Fruit fly (Drosophila melanogaster) whole organism, embryonic: ENCODE results near the gene cl.
A peak's percentile ranks its signal among the peaks of the same experiment; 100 is the strongest.

Experiments
- Aef1 ChIP-seq: fragments of 200-800 bp; sonication (Bioruptor generic); IDR thresholded peaks from 3 replicates; pipeline ENCODE4 v1.3.6; 2022; ENCODE audit warnings: missing biosample characterization, missing genetic modification characterization
- B-H1 ChIP-seq: fragments of 200-800 bp; sonication (Bioruptor generic); IDR thresholded peaks from 3 replicates; pipeline ENCODE4 v1.3.6; 2022; ENCODE audit warnings: missing biosample characterization, missing genetic modification characterization
- B-H2 ChIP-seq: fragments of 200-800 bp; sonication (Bioruptor generic); optimal IDR thresholded peaks from 2 replicates; lab custom pipeline; 2018; ENCODE audit warnings: missing biosample characterization, mild to moderate bottlenecking, missing genetic modification characterization
- BEAF-32 ChIP-seq: fragments of 200-800 bp; sonication (Bioruptor generic); optimal IDR thresholded peaks from 3 replicates; lab custom pipeline; 2017; ENCODE audit warnings: missing biosample characterization, missing genetic modification characterization, mild to moderate bottlenecking, moderate library complexity, missing genetic modification reagents
- Bgb ChIP-seq: fragments of 200-800 bp; sonication (Bioruptor generic); IDR thresholded peaks from 2 replicates; pipeline ENCODE4 v1.3.6; 2022; ENCODE audit warnings: missing biosample characterization, missing genetic modification characterization; ENCODE audit not compliant: partially characterized antibody
- Blimp-1 ChIP-seq: fragments of 200-800 bp; sonication (Bioruptor generic); optimal IDR thresholded peaks from 3 replicates; lab custom pipeline; 2018; ENCODE audit warnings: missing biosample characterization, missing genetic modification characterization, mild to moderate bottlenecking, moderate library complexity, missing genetic modification reagents
- CG12071 ChIP-seq: fragments of 200-800 bp; sonication (Bioruptor generic); optimal IDR thresholded peaks from 3 replicates; lab custom pipeline; 2018; ENCODE audit warnings: missing biosample characterization, mild to moderate bottlenecking, missing genetic modification characterization
- CG13287 ChIP-seq: fragments of 200-800 bp; sonication (Bioruptor generic); IDR thresholded peaks from 2 replicates; pipeline ENCODE4 v1.3.6; 2022; ENCODE audit warnings: missing biosample characterization, missing genetic modification characterization; ENCODE audit not compliant: partially characterized antibody
- CG13424 ChIP-seq: fragments of 200-800 bp; sonication (Bioruptor generic); optimal IDR thresholded peaks from 2 replicates; lab custom pipeline; 2019; ENCODE audit warnings: missing biosample characterization, mild to moderate bottlenecking, missing genetic modification characterization, moderate library complexity
- CG13624 ChIP-seq: fragments of 200-800 bp; sonication (Bioruptor generic); optimal IDR thresholded peaks from 2 replicates; lab custom pipeline; 2016; ENCODE audit warnings: missing biosample characterization, missing genetic modification characterization
- CG17568 ChIP-seq: fragments of 200-800 bp; sonication (Bioruptor generic); optimal IDR thresholded peaks from 2 replicates; lab custom pipeline; 2018; ENCODE audit warnings: missing biosample characterization, mild to moderate bottlenecking, missing genetic modification characterization, moderate library complexity
- CG2712 ChIP-seq: fragments of 200-800 bp; optimal IDR thresholded peaks from 3 replicates; lab custom pipeline; 2019; ENCODE audit warnings: missing biosample characterization, mild to moderate bottlenecking, missing genetic modification characterization, moderate library complexity
- CG34422 ChIP-seq: fragments of 200-800 bp; sonication (Bioruptor generic); IDR thresholded peaks from 3 replicates; pipeline ENCODE4 v1.3.6; 2022; ENCODE audit warnings: missing biosample characterization, missing genetic modification characterization
- CG4730 ChIP-seq: fragments of 200-800 bp; sonication (Bioruptor generic); IDR thresholded peaks from 2 replicates; pipeline ENCODE4 v1.3.6; 2022; ENCODE audit warnings: missing biosample characterization, missing genetic modification characterization
- CG5953 ChIP-seq: fragments of 200-800 bp; sonication (Bioruptor generic); IDR thresholded peaks from 2 replicates; pipeline ENCODE4 v1.3.6; 2022; ENCODE audit warnings: missing biosample characterization, missing genetic modification characterization
- CG8359 ChIP-seq: fragments of 200-800 bp; sonication (Bioruptor generic); optimal IDR thresholded peaks from 2 replicates; lab custom pipeline; 2017; ENCODE audit warnings: missing biosample characterization, mild to moderate bottlenecking, missing genetic modification characterization, borderline replicate concordance
- CG9215 ChIP-seq: fragments of 200-800 bp; sonication (Bioruptor generic); IDR thresholded peaks from 2 replicates; pipeline ENCODE4 v1.3.6; 2022; ENCODE audit warnings: missing biosample characterization, missing genetic modification characterization
- CG9817 ChIP-seq: fragments of 200-800 bp; sonication (Bioruptor generic); optimal IDR thresholded peaks from 2 replicates; lab custom pipeline; 2018; ENCODE audit warnings: missing biosample characterization, mild to moderate bottlenecking, missing genetic modification characterization, moderate library complexity
- Camta ChIP-seq: fragments of 200-800 bp; sonication (Bioruptor generic); optimal IDR thresholded peaks from 2 replicates; lab custom pipeline; 2016; ENCODE audit warnings: missing biosample characterization, missing genetic modification characterization
- D ChIP-seq, 2 experiments: fragments of 200-800 bp in 1 of 2; fragments of >200 bp in 1 of 2; sonication (Bioruptor generic) in 1 of 2; optimal IDR thresholded peaks; 2 replicates in 1 of 2; 3 replicates in 1 of 2; lab custom pipeline; 2017; ENCODE audit warnings: mild to moderate bottlenecking in 1 of 2, missing biosample characterization in 1 of 2, missing genetic modification characterization in 1 of 2, missing genetic modification reagents in 1 of 2
- E2f2 ChIP-seq: fragments of 200-800 bp; sonication (Bioruptor generic); IDR thresholded peaks from 2 replicates; pipeline ENCODE4 v1.3.6; 2022; ENCODE audit warnings: missing biosample characterization, missing genetic modification characterization
- Gsc ChIP-seq: fragments of 200-800 bp; sonication (Bioruptor generic); IDR thresholded peaks from 2 replicates; pipeline ENCODE4 v1.3.6; 2022; ENCODE audit warnings: missing biosample characterization, missing genetic modification characterization
- Gug ChIP-seq: fragments of 200-800 bp; sonication (Bioruptor generic); IDR thresholded peaks from 4 replicates; pipeline ENCODE4 v1.3.6; 2022; ENCODE audit warnings: missing biosample characterization, missing genetic modification characterization
- HmgZ ChIP-seq: fragments of 200-800 bp; sonication (Bioruptor generic); optimal IDR thresholded peaks from 2 replicates; lab custom pipeline; 2018; ENCODE audit warnings: missing biosample characterization, mild to moderate bottlenecking, missing genetic modification characterization
- Hr51 ChIP-seq, 2 experiments: fragments of 200-800 bp; sonication (Bioruptor generic); optimal IDR thresholded peaks; 2 replicates in 1 of 2; 3 replicates in 1 of 2; lab custom pipeline; 2016 to 2018; ENCODE audit warnings: missing biosample characterization in 2 of 2, missing genetic modification characterization in 2 of 2, mild to moderate bottlenecking in 1 of 2, moderate library complexity in 1 of 2
- Hr78 ChIP-seq, 2 experiments: fragments of 200-800 bp in 1 of 2; fragments of >200 bp in 1 of 2; sonication (Bioruptor generic) in 1 of 2; optimal IDR thresholded peaks; 2 replicates each; lab custom pipeline; 2017 to 2019; ENCODE audit warnings: missing biosample characterization in 2 of 2, missing genetic modification characterization in 2 of 2, mild to moderate bottlenecking in 1 of 2, moderate library complexity in 1 of 2
- Mad ChIP-seq: fragments of 200-800 bp; sonication (Bioruptor generic); optimal IDR thresholded peaks from 2 replicates; lab custom pipeline; 2016; ENCODE audit warnings: missing biosample characterization, missing genetic modification characterization
- Max ChIP-seq: fragments of 200-800 bp; sonication (Bioruptor generic); optimal IDR thresholded peaks from 2 replicates; lab custom pipeline; 2016; ENCODE audit warnings: missing biosample characterization, mild to moderate bottlenecking, missing genetic modification characterization
- Mrtf ChIP-seq: fragments of 200-800 bp; sonication (Bioruptor generic); IDR thresholded peaks from 3 replicates; pipeline ENCODE4 v1.3.6; 2022; ENCODE audit warnings: missing biosample characterization, missing genetic modification characterization
- Myb ChIP-seq: fragments of 200-800 bp; sonication (Bioruptor generic); optimal IDR thresholded peaks from 2 replicates; lab custom pipeline; 2016; ENCODE audit warnings: missing biosample characterization, missing genetic modification characterization
- ab ChIP-seq: fragments of 200-800 bp; sonication (Bioruptor generic); optimal IDR thresholded peaks from 2 replicates; lab custom pipeline; 2016; ENCODE audit warnings: missing biosample characterization, missing genetic modification characterization
- bcd ChIP-seq: fragments of 200-800 bp; sonication (Bioruptor generic); optimal IDR thresholded peaks from 2 replicates; lab custom pipeline; 2017; ENCODE audit warnings: missing biosample characterization, mild to moderate bottlenecking, missing genetic modification characterization
- bowl ChIP-seq: fragments of 200-800 bp; sonication (Bioruptor generic); IDR thresholded peaks from 2 replicates; pipeline ENCODE4 v1.3.6; 2022; ENCODE audit warnings: missing biosample characterization, missing genetic modification characterization
- da ChIP-seq: fragments of 200-800 bp; sonication (Bioruptor generic); optimal IDR thresholded peaks from 2 replicates; lab custom pipeline; 2016; ENCODE audit warnings: missing biosample characterization, missing genetic modification characterization
- dati ChIP-seq: fragments of 200-800 bp; sonication (Bioruptor generic); IDR thresholded peaks from 2 replicates; pipeline ENCODE4 v1.3.6; 2022; ENCODE audit warnings: missing biosample characterization, missing genetic modification characterization
- en ChIP-seq: fragments of 200-800 bp; sonication (Bioruptor generic); optimal IDR thresholded peaks from 2 replicates; lab custom pipeline; 2016; ENCODE audit warnings: missing biosample characterization, missing genetic modification characterization
- esg ChIP-seq: fragments of 200-800 bp; sonication (Bioruptor generic); conservative IDR thresholded peaks from 2 replicates; pipeline ENCODE4 v1.3.6; 2022; ENCODE audit warnings: missing biosample characterization, missing genetic modification characterization
- exex ChIP-seq: fragments of 200-800 bp; sonication (Bioruptor generic); optimal IDR thresholded peaks from 4 replicates; lab custom pipeline; 2018; ENCODE audit warnings: missing biosample characterization, mild to moderate bottlenecking, missing genetic modification characterization, moderate library complexity
- hth ChIP-seq: fragments of >200 bp; optimal IDR thresholded peaks from 2 replicates; lab custom pipeline; 2017; ENCODE audit warnings: inconsistent platforms
- otp ChIP-seq: fragments of 200-800 bp; sonication (Bioruptor generic); IDR thresholded peaks from 3 replicates; pipeline ENCODE4, ENCODE4 v1.3.6; 2022; ENCODE audit warnings: missing biosample characterization, missing genetic modification characterization
- pnt ChIP-seq: fragments of 200-800 bp; sonication (Bioruptor generic); optimal IDR thresholded peaks from 3 replicates; lab custom pipeline; 2016; ENCODE audit warnings: missing biosample characterization, missing genetic modification characterization
- row ChIP-seq: fragments of 200-800 bp; sonication (Bioruptor generic); IDR thresholded peaks from 3 replicates; pipeline ENCODE4 v1.3.6; 2022; ENCODE audit warnings: missing biosample characterization, missing genetic modification characterization
- salm ChIP-seq: fragments of 200-800 bp; sonication (Bioruptor generic); optimal IDR thresholded peaks from 2 replicates; lab custom pipeline; 2018; ENCODE audit warnings: missing biosample characterization, mild to moderate bottlenecking, missing genetic modification characterization
- slp2 ChIP-seq: fragments of 200-800 bp; sonication (Bioruptor generic); optimal IDR thresholded peaks from 2 replicates; lab custom pipeline; 2016; ENCODE audit warnings: missing biosample characterization, missing genetic modification characterization
- sob ChIP-seq: fragments of 200-800 bp; sonication (Bioruptor generic); IDR thresholded peaks from 2 replicates; pipeline ENCODE4 v1.3.6; 2022; ENCODE audit warnings: missing biosample characterization, missing genetic modification characterization
- stwl ChIP-seq: fragments of 200-800 bp; sonication (Bioruptor generic); optimal IDR thresholded peaks from 3 replicates; lab custom pipeline; 2018; ENCODE audit warnings: missing biosample characterization, mild to moderate bottlenecking, missing genetic modification characterization, moderate library complexity
- ttk ChIP-seq: fragments of 200-800 bp; sonication (Bioruptor generic); IDR thresholded peaks from 2 replicates; pipeline ENCODE4 v2.1.2; 2022; ENCODE audit warnings: missing biosample characterization, missing genetic modification characterization
- twi ChIP-seq: fragments of 200-800 bp; optimal IDR thresholded peaks from 2 replicates; lab custom pipeline; 2019; ENCODE audit warnings: missing biosample characterization, mild to moderate bottlenecking, missing genetic modification characterization, moderate library complexity
- wor ChIP-seq: fragments of 200-800 bp; sonication (Bioruptor generic); IDR thresholded peaks from 2 replicates; pipeline ENCODE4 v1.3.6; 2022; ENCODE audit warnings: missing biosample characterization, missing genetic modification characterization

The cl gene

DNA sequence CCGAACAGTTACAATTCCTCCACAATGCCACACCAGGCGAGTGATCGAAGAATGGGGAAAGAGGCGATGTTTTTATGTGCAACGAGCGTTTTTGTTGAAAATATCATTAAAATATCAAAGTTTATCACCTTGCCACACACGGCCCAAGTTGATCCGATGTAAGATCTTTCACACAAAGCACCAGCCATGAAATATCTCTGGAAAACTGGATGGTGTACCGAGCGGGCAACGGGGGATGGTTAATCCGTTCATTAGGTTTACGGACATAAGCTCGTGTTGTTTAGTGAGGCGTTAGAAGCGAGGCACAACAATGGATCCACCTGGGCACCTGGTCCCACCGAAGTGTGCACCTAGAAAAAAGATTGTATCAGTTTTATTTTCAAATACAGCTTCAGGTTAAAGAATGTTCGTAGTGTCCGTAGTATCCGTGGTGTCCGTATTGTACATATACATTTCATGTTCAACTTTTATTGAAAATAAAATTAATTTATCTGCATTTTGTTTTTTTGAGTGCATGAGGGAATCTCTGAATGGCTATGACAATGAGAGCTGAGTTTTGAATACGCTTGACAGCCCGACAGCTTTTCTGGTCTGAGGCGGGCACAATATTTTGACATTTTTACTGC is 23.4 kb upstream of the cl start (continued):
- peak; percentile 13 for TF ChIP-seq en (GFP tag; lab: Kevin White, UChicago)
- TF ChIP-seq otp (GFP tag; lab: Robert Waterston, UW), result peak; percentile 63; the same call in 1 of the 3 replicates
- peak; percentile 44 for TF ChIP-seq CG13624 (GFP tag; lab: Kevin White, UChicago)
- TF ChIP-seq CG9817 (tag; lab: Kevin White, UChicago), result peak; percentile 62
- TF ChIP-seq esg (GFP tag; lab: Robert Waterston, UW), result peak; percentile 57
- TF ChIP-seq bcd (GFP tag; lab: Kevin White, UChicago), result peak; percentile 35
- no peak for TF ChIP-seq dati
- TF ChIP-seq CG5953 (GFP tag; lab: Robert Waterston, UW), result no peak
- TF ChIP-seq exex (tag; lab: Kevin White, UChicago), result no peak
- peak; percentile 23 for TF ChIP-seq CG12071 (GFP tag; lab: Kevin White, UChicago)
- TF ChIP-seq wor, result peak; percentile 38; the same call in 1 of the 2 replicates
- TF ChIP-seq Bgb, result no peak
- peak; percentile 29 for TF ChIP-seq CG17568 (GFP tag; lab: Kevin White, UChicago)
- TF ChIP-seq CG8359, result peak; percentile 29
- TF ChIP-seq hth (lab: Kevin White, UChicago), result no peak
- TF ChIP-seq CG2712 (tag; lab: Kevin White, UChicago), result peak; percentile 81
- TF ChIP-seq D (optimal IDR thresholded peaks at IDR 0.05; lab: Kevin White, UChicago), result no peak
- peak; percentile 60 for TF ChIP-seq D (GFP tag; optimal IDR thresholded peaks at IDR 0.05; lab: Kevin White, UChicago)
- TF ChIP-seq Aef1 (GFP tag; lab: Robert Waterston, UW), result peak; percentile 29; the same call in 1 of the 3 replicates
- peak in 1 of 2 experiments; percentile 49 for TF ChIP-seq Hr51 (GFP tag; optimal IDR thresholded peaks at IDR 0.05; lab: Kevin White, UChicago)
- TF ChIP-seq BEAF-32 (GFP tag; lab: Kevin White, UChicago), result no peak
- no peak for TF ChIP-seq Hr78 (GFP tag; optimal IDR thresholded peaks at IDR 0.05; lab: Kevin White, UChicago)
- TF ChIP-seq HmgZ (tag; lab: Kevin White, UChicago), result peak; percentile 12
- no peak for TF ChIP-seq bowl (GFP tag; lab: Robert Waterston, UW)
- peak; percentile 14 for TF ChIP-seq Myb (GFP tag; lab: Kevin White, UChicago)
- TF ChIP-seq twi (tag; lab: Kevin White, UChicago), result peak; percentile 34
- no peak for TF ChIP-seq Gsc (GFP tag; lab: Robert Waterston, UW)
- no peak for TF ChIP-seq CG13287 (GFP tag; lab: Robert Waterston, UW)
- peak; percentile 19 for TF ChIP-seq salm (tag; lab: Kevin White, UChicago)
- TF ChIP-seq Max (GFP tag; lab: Kevin White, UChicago), result peak; percentile 33
- TF ChIP-seq sob (GFP tag; lab: Robert Waterston, UW), result no peak; the same call in 1 of the 2 replicates
- TF ChIP-seq CG4730, result peak; percentile 46; the same call in 1 of the 2 replicates
- TF ChIP-seq slp2, result peak; percentile 36
- TF ChIP-seq ttk (GFP tag; lab: Robert Waterston, UW), result no peak
- TF ChIP-seq E2f2 (GFP tag; lab: Robert Waterston, UW), result no peak
- TF ChIP-seq B-H2 (GFP tag; lab: Kevin White, UChicago), result no peak
- peak; percentile 24; the same call in 1 of the 4 replicates for TF ChIP-seq Gug (GFP tag; lab: Robert Waterston, UW)
- TF ChIP-seq pnt (GFP tag; lab: Kevin White, UChicago), result peak; percentile 58
- TF ChIP-seq CG9215 (GFP tag; lab: Robert Waterston, UW), result peak; percentile 18; the same call in 1 of the 2 replicates
- peak; percentile 58 for TF ChIP-seq Camta (GFP tag; lab: Kevin White, UChicago)
- peak; percentile 68 for TF ChIP-seq row (GFP tag; lab: Robert Waterston, UW)
- TF ChIP-seq ab (GFP tag; lab: Kevin White, UChicago), result no peak
- TF ChIP-seq Mad (GFP tag; lab: Kevin White, UChicago), result no peak
- 0 out of 3 replicates have a peak, but pooled peaks have one; percentile 56 for TF ChIP-seq Mrtf (GFP tag; lab: Robert Waterston, UW)
- TF ChIP-seq B-H1 (GFP tag; lab: Robert Waterston, UW), result no peak
- no peak for TF ChIP-seq da
- peak; percentile 73 for TF ChIP-seq CG13424 (tag; lab: Kevin White, UChicago)
- peak; percentile 76 for TF ChIP-seq Blimp-1 (GFP tag; lab: Kevin White, UChicago)
- 0 out of 3 replicates have a peak, but pooled peaks have one; percentile 48 for TF ChIP-seq CG34422 (GFP tag; lab: Robert Waterston, UW)
- TF ChIP-seq stwl (tag; lab: Kevin White, UChicago), result peak; percentile 23
